Fruit fly (Drosophila melanogaster) whole organism: Measurements from ENCODE around the gene Doc2.

Source experiments
- pan ChIP-seq: fragments of >200 bp; optimal IDR thresholded peaks from 2 replicates; lab custom pipeline; 2017
- psq ChIP-seq: fragments of >200 bp; optimal IDR thresholded peaks from 2 replicates; lab custom pipeline; 2017
- usp ChIP-seq: fragments of >200 bp; optimal IDR thresholded peaks from 2 replicates; lab custom pipeline; 2017; ENCODE audit warnings: missing biosample characterization, missing genetic modification characterization, mixed read lengths

DNA sequence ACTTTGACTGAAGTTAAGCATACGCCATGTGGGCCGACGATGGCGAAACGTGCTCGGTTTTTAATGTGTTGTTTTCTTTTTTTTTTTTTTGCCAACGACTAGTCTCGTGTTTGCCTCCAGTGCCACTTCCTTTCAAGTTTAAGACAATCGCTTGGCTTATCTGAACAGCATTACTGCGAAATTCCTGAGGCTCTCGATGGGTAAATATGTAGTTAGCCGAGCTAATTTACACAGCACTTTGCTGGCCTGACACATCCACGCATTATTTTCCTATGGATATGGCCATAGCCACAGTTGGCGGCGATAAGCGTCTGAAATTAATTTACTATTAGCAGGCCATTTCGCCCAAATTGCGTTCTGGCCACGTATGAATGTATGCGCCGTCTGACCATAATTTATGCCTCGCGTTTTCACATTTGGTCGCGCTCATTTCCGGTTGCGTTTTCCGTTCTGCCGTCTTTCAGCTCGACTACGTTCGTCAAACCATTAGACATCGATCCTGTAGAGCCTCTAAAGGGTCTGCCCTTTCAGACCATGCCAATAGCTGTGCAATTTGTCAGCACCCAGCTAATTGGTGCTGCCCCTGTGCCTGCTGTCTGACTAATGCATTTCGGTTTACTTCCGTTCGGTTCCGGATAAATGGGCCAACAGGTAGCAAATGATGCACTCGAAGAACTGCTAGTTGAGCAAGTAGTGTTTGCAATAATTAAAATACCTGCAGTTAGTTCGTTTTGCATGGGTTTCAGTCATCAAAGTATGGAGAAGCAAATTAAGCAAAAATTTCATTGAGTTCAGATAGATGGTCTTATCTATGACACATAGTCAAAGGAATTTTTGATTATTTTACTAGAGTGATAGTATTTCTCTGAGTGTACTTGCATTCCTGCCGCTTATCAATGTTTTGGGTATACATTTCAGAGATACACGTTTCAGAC is 1.7 kb upstream of the Doc2 start:
- TF ChIP-seq usp (no peak), psq (lab: Kevin White, UChicago) (no peak), pan (lab: Kevin White, UChicago) (no peak)
